Worm (Caenorhabditis elegans) whole organism, L1 larva: ENCODE measurements around the gene aakg-5.

Experiments
- C16A3.4 ChIP-seq: fragments of 150-350 bp; optimal IDR thresholded peaks from 2 replicates; lab custom pipeline; 2014; ENCODE audit warnings: missing biosample characterization, missing genetic modification characterization
- C34B4.2 ChIP-seq: sonication (generic microtip); optimal IDR thresholded peaks from 2 replicates; lab custom pipeline; 2017; ENCODE audit warnings: mild to moderate bottlenecking, missing genetic modification characterization, missing compliant biosample characterization
- F16B12.6 ChIP-seq: fragments of 150-350 bp; optimal IDR thresholded peaks from 2 replicates; lab custom pipeline; 2014; ENCODE audit warnings: missing biosample characterization, missing genetic modification characterization
- Y116A8C.19 ChIP-seq: sonication (generic microtip); optimal IDR thresholded peaks from 2 replicates; lab custom pipeline; 2016; ENCODE audit warnings: missing compliant biosample characterization, missing genetic modification characterization, borderline replicate concordance
- aha-1 ChIP-seq: fragments of 150-350 bp; optimal IDR thresholded peaks from 2 replicates; lab custom pipeline; 2014; ENCODE audit warnings: missing biosample characterization, missing genetic modification characterization
- aly-2 ChIP-seq: fragments of 150-350 bp; optimal IDR thresholded peaks from 2 replicates; lab custom pipeline; 2014; ENCODE audit warnings: missing biosample characterization, missing genetic modification characterization
- blmp-1 ChIP-seq: fragments of 150-350 bp; optimal IDR thresholded peaks from 2 replicates; lab custom pipeline; 2014; ENCODE audit warnings: missing biosample characterization, missing genetic modification characterization
- ceh-88 ChIP-seq: fragments of 200-800 bp; sonication (Bioruptor generic); IDR thresholded peaks from 2 replicates; pipeline ENCODE4 v1.3.6; 2022; ENCODE audit warnings: missing genetic modification characterization, missing compliant biosample characterization
- ceh-90 ChIP-seq: sonication (generic microtip); optimal IDR thresholded peaks from 2 replicates; lab custom pipeline; 2016; ENCODE audit warnings: missing genetic modification characterization, missing compliant biosample characterization
- ces-1 ChIP-seq: fragments of 150-350 bp; optimal IDR thresholded peaks from 2 replicates; lab custom pipeline; 2014; ENCODE audit warnings: missing biosample characterization, missing genetic modification reagents, missing genetic modification characterization
- dsc-1 ChIP-seq: sonication (generic microtip); optimal IDR thresholded peaks from 2 replicates; lab custom pipeline; 2016; ENCODE audit warnings: mild to moderate bottlenecking, missing genetic modification characterization, missing compliant biosample characterization
- efl-1 ChIP-seq, 4 experiments: fragments of 150-350 bp; optimal IDR thresholded peaks in 3 of 4; peaks in 1 of 4; 1 replicate in 1 of 4; 2 replicates in 3 of 4; lab custom pipeline; 2014; ENCODE audit warnings: missing biosample characterization in 2 of 4, missing genetic modification characterization in 2 of 4, missing genetic modification reagents in 2 of 4
- elt-3 ChIP-seq, 6 experiments: fragments of 150-350 bp in 1 of 6; sonication (generic microtip); optimal IDR thresholded peaks; 2 replicates each; lab custom pipeline; 2017 to 2018; ENCODE audit warnings: missing biosample characterization in 6 of 6, missing genetic modification characterization in 6 of 6, inconsistent platforms in 1 of 6
- fkh-4 ChIP-seq: sonication (generic microtip); optimal IDR thresholded peaks from 2 replicates; lab custom pipeline; 2016; ENCODE audit warnings: missing compliant biosample characterization, missing genetic modification characterization, borderline replicate concordance
- grh-1 ChIP-seq: fragments of 200-800 bp; sonication (Bioruptor generic); IDR thresholded peaks from 2 replicates; pipeline ENCODE4 v1.3.6; 2022; ENCODE audit warnings: missing genetic modification reagents, missing genetic modification characterization, missing compliant biosample characterization
- hlh-17 ChIP-seq: fragments of 200-800 bp; sonication (Bioruptor generic); optimal IDR thresholded peaks from 2 replicates; lab custom pipeline; 2018; ENCODE audit warnings: missing genetic modification characterization, mild to moderate bottlenecking, missing compliant biosample characterization, moderate library complexity, borderline replicate concordance
- hlh-4 ChIP-seq: sonication (generic microtip); optimal IDR thresholded peaks from 2 replicates; lab custom pipeline; 2016; ENCODE audit warnings: mild to moderate bottlenecking, missing genetic modification characterization, missing compliant biosample characterization
- irx-1 ChIP-seq: sonication (generic microtip); optimal IDR thresholded peaks from 2 replicates; lab custom pipeline; 2016; ENCODE audit warnings: missing genetic modification characterization, missing compliant biosample characterization
- jun-1 ChIP-seq: fragments of 150-350 bp; optimal IDR thresholded peaks from 2 replicates; lab custom pipeline; 2014; ENCODE audit warnings: missing biosample characterization, missing genetic modification reagents, missing genetic modification characterization
- lin-14 ChIP-seq: fragments of 200-800 bp; sonication (Bioruptor generic); optimal IDR thresholded peaks from 2 replicates; lab custom pipeline; 2018; ENCODE audit warnings: mild to moderate bottlenecking, missing genetic modification characterization, moderate library complexity, missing compliant biosample characterization
- lin-15B ChIP-seq: fragments of 150-350 bp; sonication (generic microtip); optimal IDR thresholded peaks from 3 replicates; lab custom pipeline; 2014; ENCODE audit warnings: missing biosample characterization, missing genetic modification characterization
- lin-35 ChIP-seq, 2 experiments: fragments of 150-350 bp; optimal IDR thresholded peaks; 2 replicates each; lab custom pipeline; 2014; ENCODE audit warnings: missing biosample characterization in 2 of 2, missing genetic modification characterization in 2 of 2, missing genetic modification reagents in 2 of 2
- lin-39 ChIP-seq: fragments of 150-350 bp; optimal IDR thresholded peaks from 2 replicates; lab custom pipeline; 2014; ENCODE audit warnings: missing biosample characterization, missing genetic modification reagents, missing genetic modification characterization
- lsy-2 ChIP-seq, 2 experiments: fragments of 150-350 bp; optimal IDR thresholded peaks; 2 replicates each; lab custom pipeline; 2014; ENCODE audit warnings: missing biosample characterization in 2 of 2, missing genetic modification characterization in 2 of 2
- mef-2 ChIP-seq: fragments of 150-350 bp; optimal IDR thresholded peaks from 2 replicates; lab custom pipeline; 2014; ENCODE audit warnings: missing biosample characterization, missing genetic modification characterization
- mep-1 ChIP-seq: fragments of 150-350 bp; optimal IDR thresholded peaks from 2 replicates; lab custom pipeline; 2014; ENCODE audit warnings: missing biosample characterization, missing genetic modification characterization
- nhr-11 ChIP-seq: fragments of 150-350 bp; optimal IDR thresholded peaks from 2 replicates; lab custom pipeline; 2014; ENCODE audit warnings: missing biosample characterization, missing genetic modification characterization
- nhr-12 ChIP-seq: sonication (generic microtip); optimal IDR thresholded peaks from 2 replicates; lab custom pipeline; 2017; ENCODE audit warnings: missing biosample characterization, missing genetic modification characterization
- nhr-19 ChIP-seq: fragments of 200-800 bp; sonication (Bioruptor generic); conservative IDR thresholded peaks from 2 replicates; pipeline ENCODE4 v1.3.6; 2022; ENCODE audit warnings: missing genetic modification characterization, missing compliant biosample characterization
- nhr-28 ChIP-seq: fragments of 150-350 bp; optimal IDR thresholded peaks from 2 replicates; lab custom pipeline; 2014; ENCODE audit warnings: missing biosample characterization, missing genetic modification characterization
- nhr-47 ChIP-seq: sonication (generic microtip); optimal IDR thresholded peaks from 2 replicates; lab custom pipeline; 2016; ENCODE audit warnings: mild to moderate bottlenecking, missing genetic modification characterization, moderate library complexity, missing compliant biosample characterization
- nhr-71 ChIP-seq: sonication (generic microtip); optimal IDR thresholded peaks from 2 replicates; lab custom pipeline; 2016; ENCODE audit warnings: mild to moderate bottlenecking, missing genetic modification characterization, moderate library complexity, missing compliant biosample characterization
- nhr-84 ChIP-seq: sonication (generic microtip); optimal IDR thresholded peaks from 2 replicates; lab custom pipeline; 2017; ENCODE audit warnings: missing biosample characterization, missing genetic modification characterization
- nhr-85 ChIP-seq: sonication (generic microtip); peaks from one replicate; lab custom pipeline; 2016; ENCODE audit warnings: missing genetic modification characterization, inconsistent platforms, missing compliant biosample characterization
- pag-3 ChIP-seq: sonication (generic microtip); optimal IDR thresholded peaks from 2 replicates; lab custom pipeline; 2017; ENCODE audit warnings: missing genetic modification characterization, mild to moderate bottlenecking, missing compliant biosample characterization, antibody characterized with exemption, borderline replicate concordance; ENCODE audit not compliant: insufficient read depth
- pqm-1 ChIP-seq: sonication (generic microtip); optimal IDR thresholded peaks from 3 replicates; lab custom pipeline; 2017; ENCODE audit warnings: missing biosample characterization, missing genetic modification characterization
- rnt-1 ChIP-seq: sonication (generic microtip); optimal IDR thresholded peaks from 2 replicates; lab custom pipeline; 2016; ENCODE audit warnings: mild to moderate bottlenecking, missing genetic modification characterization, moderate library complexity, missing compliant biosample characterization
- snpc-4 ChIP-seq: fragments of 150-350 bp; optimal IDR thresholded peaks from 2 replicates; lab custom pipeline; 2014; ENCODE audit warnings: missing biosample characterization, missing genetic modification characterization
- tbx-2 ChIP-seq: sonication (generic microtip); optimal IDR thresholded peaks from 2 replicates; lab custom pipeline; 2016; ENCODE audit warnings: missing genetic modification characterization, missing compliant biosample characterization
- unc-30 ChIP-seq: sonication (generic microtip); optimal IDR thresholded peaks from 2 replicates; lab custom pipeline; 2017; ENCODE audit warnings: missing biosample characterization, missing genetic modification characterization
- unc-62 ChIP-seq: fragments of 150-350 bp; optimal IDR thresholded peaks from 2 replicates; lab custom pipeline; 2014; ENCODE audit warnings: missing biosample characterization, missing genetic modification reagents, missing genetic modification characterization
- vab-15 ChIP-seq: sonication (generic microtip); optimal IDR thresholded peaks from 2 replicates; lab custom pipeline; 2017; ENCODE audit warnings: missing genotype, mild to moderate bottlenecking, missing genetic modification characterization, missing compliant biosample characterization
- zip-4 ChIP-seq: fragments of 200-800 bp; sonication (Bioruptor generic); optimal IDR thresholded peaks from 2 replicates; lab custom pipeline; 2018; ENCODE audit warnings: mild to moderate bottlenecking, missing genetic modification characterization, moderate library complexity, missing compliant biosample characterization
- ztf-11 ChIP-seq, 2 experiments: sonication (generic microtip); optimal IDR thresholded peaks; 2 replicates each; lab custom pipeline; 2016 to 2017; ENCODE audit warnings: missing genetic modification characterization in 2 of 2, missing biosample characterization in 1 of 2, missing compliant biosample characterization in 1 of 2
- ztf-4 ChIP-seq: fragments of 150-350 bp; optimal IDR thresholded peaks from 2 replicates; lab custom pipeline; 2014; ENCODE audit warnings: missing biosample characterization, missing genetic modification characterization

The aakg-5 gene

DNA sequence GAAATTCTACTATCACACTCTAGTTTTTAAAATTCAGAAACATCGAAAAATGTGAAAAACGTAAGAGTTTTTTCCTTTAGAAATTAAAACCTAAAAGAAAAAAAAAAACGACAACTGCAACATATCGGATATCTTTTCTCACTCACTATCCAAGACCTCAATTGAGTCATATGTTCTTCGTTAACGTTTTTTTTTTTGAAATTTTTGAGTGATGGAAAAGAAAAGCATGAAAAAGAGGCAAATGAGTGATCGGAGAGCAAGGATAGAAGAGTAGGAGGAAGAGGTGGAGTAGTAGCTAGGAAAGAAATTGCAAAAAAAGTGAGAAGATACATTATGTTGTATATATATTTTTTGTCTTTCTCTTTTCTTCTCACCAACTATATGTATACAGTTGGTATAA, 14.6 kb upstream of the aakg-5 start (continued):
- TF ChIP-seq elt-3 (tag; optimal IDR thresholded peaks at IDR 0.05; lab: Kevin White, UChicago) (no peak), ceh-90 (tag; lab: Kevin White, UChicago) (no peak), fkh-4 (tag; lab: Kevin White, UChicago) (no peak), lin-35 (GFP tag; optimal IDR thresholded peaks at IDR 0.05; lab: Kevin White, UChicago) (no peak), C34B4.2 (no peak), snpc-4 (tag; lab: Kevin White, UChicago) (no peak), unc-62 (GFP tag; lab: Kevin White, UChicago) (no peak), irx-1 (tag; lab: Kevin White, UChicago) (no peak), dsc-1 (tag; lab: Kevin White, UChicago) (peak; percentile 50), C16A3.4 (tag; lab: Kevin White, UChicago) (no peak), mef-2 (tag; lab: Kevin White, UChicago) (no peak)

DNA sequence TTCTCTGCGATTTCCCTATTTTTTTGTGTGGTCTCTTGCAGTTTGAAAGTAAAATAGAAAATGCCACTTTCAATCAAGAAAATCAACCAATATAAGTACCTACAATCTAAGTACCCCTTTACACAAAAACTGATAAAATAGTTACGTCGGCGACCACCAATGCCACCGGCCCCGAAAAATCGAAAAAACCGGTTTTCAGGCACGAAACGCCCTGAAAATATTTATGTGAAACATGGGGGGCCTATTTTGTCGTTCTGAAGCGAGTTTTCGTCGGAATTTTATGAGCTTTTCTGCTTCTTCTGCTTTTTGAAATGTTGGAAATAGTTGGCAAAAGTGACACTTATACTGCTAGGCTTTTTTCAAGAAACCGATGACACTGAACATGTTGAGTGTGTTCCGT, 13.7 kb upstream of the aakg-5 start:
- TF ChIP-seq aha-1 (tag; lab: Kevin White, UChicago) (no peak), lin-14 (peak; percentile 12), nhr-85 (tag; lab: Kevin White, UChicago) (peak; percentile 39), pqm-1 (tag; lab: Kevin White, UChicago) (no peak), vab-15 (no peak), efl-1 (optimal IDR thresholded peaks at IDR 0.05; lab: Kevin White, UChicago) (no peak), efl-1 (GFP tag; optimal IDR thresholded peaks at IDR 0.05 in 1 of 2; lab: Kevin White, UChicago) (peak in 1 of 2 experiments; percentile 64), grh-1 (GFP tag; lab: Robert Waterston, UW) (peak; percentile 82)

DNA sequence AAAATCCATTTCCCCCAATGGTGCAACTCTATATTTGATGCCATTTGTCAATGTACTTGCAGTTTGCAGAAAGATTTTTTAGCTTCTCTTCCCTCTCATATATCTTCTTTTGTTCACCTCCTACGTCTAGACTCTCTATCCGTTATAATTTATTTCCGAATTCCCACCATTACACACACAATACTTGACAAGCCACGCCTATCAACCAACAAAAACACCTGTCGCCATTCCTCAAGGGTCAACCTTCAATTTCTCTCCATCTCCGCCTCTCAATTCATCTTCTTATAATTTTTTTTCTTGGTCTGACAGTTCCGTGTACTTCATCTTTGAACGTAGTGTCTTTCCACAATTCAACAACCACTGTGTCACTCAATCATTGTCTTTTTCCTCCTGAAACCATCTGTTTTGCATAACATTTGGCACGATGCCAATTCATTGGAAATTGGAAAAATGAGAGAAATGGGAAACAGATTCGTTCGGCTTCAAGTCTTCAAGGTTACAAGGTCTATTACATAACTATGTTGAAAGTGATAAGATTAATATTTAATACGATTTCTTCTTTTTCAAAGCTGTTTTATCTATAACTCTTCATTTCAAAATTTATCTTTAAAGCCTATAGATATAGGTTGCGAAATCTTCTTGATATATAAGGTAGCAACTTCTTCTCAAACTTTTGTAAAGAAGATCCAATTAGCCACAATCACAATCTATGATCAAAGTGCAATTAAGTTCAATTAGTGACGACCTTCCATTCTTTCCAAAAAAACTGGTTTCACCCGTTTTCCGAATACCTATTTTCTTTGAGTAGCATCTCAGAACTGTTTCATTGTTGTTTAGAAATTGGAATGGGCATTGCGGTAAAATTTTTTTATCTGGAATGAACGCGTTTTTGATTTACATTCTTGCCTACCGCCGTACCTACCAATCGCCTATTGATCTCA, 12.0 kb upstream of the aakg-5 start:
- TF ChIP-seq aha-1 (tag; lab: Kevin White, UChicago) (no peak), blmp-1 (tag; lab: Kevin White, UChicago) (peak; percentile 2), jun-1 (no peak), C16A3.4 (tag; lab: Kevin White, UChicago) (no peak), elt-3 (tag; optimal IDR thresholded peaks at IDR 0.05; lab: Kevin White, UChicago) (peak in 2 of 6 experiments; percentile 22 to 41), vab-15 (no peak), hlh-17 (GFP tag; lab: Kevin White, UChicago) (no peak), ces-1 (no peak), unc-62 (GFP tag; lab: Kevin White, UChicago) (no peak), pag-3 (tag; lab: Kevin White, UChicago) (no peak), aly-2 (tag; lab: Kevin White, UChicago) (no peak), tbx-2 (tag; lab: Kevin White, UChicago) (peak; percentile 11), ztf-11 (tag; optimal IDR thresholded peaks at IDR 0.05; lab: Kevin White, UChicago) (peak in 1 of 2 experiments; percentile 39), lin-39 (tag; lab: Kevin White, UChicago) (no peak), nhr-47 (tag; lab: Kevin White, UChicago) (no peak), lin-14 (peak; percentile 45), lsy-2 (tag; optimal IDR thresholded peaks at IDR 0.05; lab: Kevin White, UChicago) (no peak), nhr-19 (GFP tag; lab: Robert Waterston, UW) (peak; percentile 27; the same call in 1 of the 2 replicates), Y116A8C.19 (tag; lab: Kevin White, UChicago) (no peak), grh-1 (GFP tag; lab: Robert Waterston, UW) (peak; percentile 81), ceh-88 (no peak), nhr-11 (tag; lab: Kevin White, UChicago) (no peak), nhr-85 (tag; lab: Kevin White, UChicago) (peak; percentile 82), F16B12.6 (tag; lab: Kevin White, UChicago) (no peak), dsc-1 (tag; lab: Kevin White, UChicago) (peak; percentile 99), nhr-71 (tag; lab: Kevin White, UChicago) (peak; percentile 18), hlh-4 (tag; lab: Kevin White, UChicago) (no peak), nhr-28 (no peak), ztf-4 (no peak), unc-30 (tag; lab: Kevin White, UChicago) (no peak), rnt-1 (peak; percentile 34), zip-4 (no peak), nhr-12 (tag; lab: Kevin White, UChicago) (no peak), nhr-84 (tag; lab: Kevin White, UChicago) (no peak), mep-1 (no peak), irx-1 (tag; lab: Kevin White, UChicago) (no peak), lin-15B (no peak)
